Fruit fly (Drosophila melanogaster): Measurements from ENCODE around the gene nod.

The nod gene

DNA sequence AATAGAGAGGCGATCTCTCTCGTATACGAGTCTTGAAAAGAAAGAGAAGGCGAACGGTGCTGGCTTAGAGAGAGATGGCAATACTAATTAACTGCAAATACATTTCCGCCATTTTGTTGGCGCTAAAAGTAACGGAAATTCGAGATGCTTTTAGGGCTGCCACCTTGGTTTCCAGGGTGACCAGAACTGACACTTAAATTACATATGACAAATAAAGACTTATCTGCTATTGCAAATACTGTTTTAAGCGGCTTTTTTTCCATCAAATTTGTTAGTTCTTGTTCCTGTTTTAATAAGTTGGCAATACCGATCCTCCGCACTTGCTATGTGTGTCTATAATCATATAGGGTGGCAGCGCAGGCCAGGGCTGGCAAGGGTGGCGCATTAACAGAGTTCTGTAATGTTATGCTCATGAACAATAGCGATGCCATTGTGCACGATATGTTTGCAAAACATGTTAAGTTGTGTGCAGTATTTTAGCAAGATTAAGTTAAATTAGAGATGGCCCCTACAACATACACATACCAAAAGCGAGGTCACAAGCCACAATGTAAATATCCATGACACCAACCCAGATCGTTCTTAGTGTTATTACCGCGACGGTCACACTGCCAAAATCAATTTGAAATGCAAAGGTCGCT is at the start of gene nod:
nod (plus strand) TSS at position 573 of the 641 bp plus-strand sequence.
- TF ChIP-seq CTCF (optimal IDR thresholded peaks at IDR 0.05) = peak; percentile 62
- TF ChIP-seq CG8478 (optimal IDR thresholded peaks at IDR 0.05) = no peak

dm6 chrX:11531245-11531644 is 49.3 kb upstream of the nod start:
- TF ChIP-seq CTCF (optimal IDR thresholded peaks at IDR 0.05) (no peak), CG8478 (optimal IDR thresholded peaks at IDR 0.05) (no peak)

DNA sequence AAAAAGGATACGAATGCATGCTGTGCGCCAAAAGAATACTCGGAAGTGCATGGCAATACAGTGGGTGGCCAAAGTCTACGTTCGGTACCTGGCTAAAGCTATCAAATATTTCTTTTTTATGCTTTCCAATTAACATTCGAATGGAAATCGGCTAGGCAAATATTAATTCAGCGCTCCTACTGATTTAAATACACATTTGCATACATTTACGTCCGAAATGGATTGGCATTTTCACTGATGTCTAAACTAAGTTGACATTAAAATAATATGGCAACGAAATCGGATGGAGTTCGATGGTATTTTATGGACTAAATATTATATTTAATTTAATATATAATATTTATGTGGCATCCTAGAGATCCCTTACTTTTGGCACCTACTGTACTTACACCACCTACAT is 38.1 kb upstream of the nod start:
- no peak for TF ChIP-seq CTCF (optimal IDR thresholded peaks at IDR 0.05)
- TF ChIP-seq CG8478 (optimal IDR thresholded peaks at IDR 0.05) = no peak

DNA sequence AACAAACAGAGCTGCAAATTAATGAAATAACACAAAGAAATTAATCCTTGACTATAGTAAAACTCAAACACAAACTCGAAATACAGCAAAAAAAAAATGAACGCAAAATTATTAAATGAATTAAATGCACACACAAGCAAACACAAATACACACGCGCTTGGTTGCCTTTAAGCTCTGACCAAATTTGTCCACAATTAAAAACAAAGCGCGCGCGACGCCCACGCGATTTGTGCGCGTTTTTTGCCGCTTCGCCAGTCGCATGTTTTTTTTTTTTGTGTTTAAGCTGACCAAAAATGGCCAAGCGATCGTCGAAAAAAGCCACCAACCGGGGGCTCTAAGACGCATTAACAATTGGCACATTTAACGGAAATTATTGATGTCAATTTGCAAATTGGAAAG is 37.3 kb upstream of the nod start:
- TF ChIP-seq CG8478 (optimal IDR thresholded peaks at IDR 0.05) (no peak), CTCF (optimal IDR thresholded peaks at IDR 0.05) (no peak)

- TF ChIP-seq CTCF (optimal IDR thresholded peaks at IDR 0.05) = no peak
- TF ChIP-seq CG8478 (optimal IDR thresholded peaks at IDR 0.05) = no peak
These were observed 36.2 kb upstream of the nod start for dm6 chrX:11544110-11544950.

- TF ChIP-seq CTCF (optimal IDR thresholded peaks at IDR 0.05) (no peak), CG8478 (optimal IDR thresholded peaks at IDR 0.05) (no peak)
These were observed 35.6 kb upstream of the nod start for dm6 chrX:11544951-11545426.

DNA sequence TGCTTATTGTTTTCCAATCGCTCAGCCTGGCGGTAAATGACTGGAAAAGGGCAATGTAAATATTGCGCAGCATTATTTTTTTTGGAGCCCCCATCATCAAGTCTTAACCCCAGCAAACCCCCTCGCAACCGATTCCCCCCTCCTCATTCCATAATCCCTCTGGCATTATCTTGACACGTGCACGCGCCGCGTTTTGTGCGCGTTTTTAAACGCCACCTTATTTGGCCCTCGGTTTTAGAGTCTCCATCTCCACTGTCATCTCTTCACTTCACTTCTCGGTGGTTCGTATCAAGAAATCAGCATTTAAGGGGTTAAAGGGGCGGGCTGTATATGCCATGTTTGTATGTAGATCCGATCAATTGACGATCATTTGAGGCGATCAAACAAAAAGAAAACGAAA is 33.6 kb upstream of the nod start:
- TF ChIP-seq CG8478 (optimal IDR thresholded peaks at IDR 0.05) = no peak

DNA sequence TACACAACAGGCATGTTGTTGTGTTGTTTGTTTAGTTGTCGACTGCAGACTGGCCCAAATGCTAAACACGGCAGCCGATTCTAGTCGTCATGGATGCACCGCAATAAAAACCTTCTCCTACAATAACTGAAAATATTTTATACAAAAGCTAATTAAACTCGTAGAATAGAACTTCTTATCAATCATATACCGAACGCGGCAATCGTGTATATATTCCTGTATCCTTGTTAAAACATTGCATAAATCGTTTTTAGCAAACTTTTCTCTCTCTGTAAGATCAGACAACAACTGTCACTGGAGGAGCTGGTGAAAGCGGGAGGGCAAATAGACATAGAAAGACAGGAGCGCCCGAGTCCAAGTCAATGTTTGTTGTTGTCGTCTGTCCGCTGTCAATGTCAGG is 31.9 kb upstream of the nod start:
- TF ChIP-seq CTCF (optimal IDR thresholded peaks at IDR 0.05) = no peak
- TF ChIP-seq CG8478 (optimal IDR thresholded peaks at IDR 0.05) = no peak

- TF ChIP-seq CTCF (optimal IDR thresholded peaks at IDR 0.05) = no peak
- TF ChIP-seq CG8478 (optimal IDR thresholded peaks at IDR 0.05) = no peak
These were observed 30.5 kb upstream of the nod start for dm6 chrX:11550078-11550477.

DNA sequence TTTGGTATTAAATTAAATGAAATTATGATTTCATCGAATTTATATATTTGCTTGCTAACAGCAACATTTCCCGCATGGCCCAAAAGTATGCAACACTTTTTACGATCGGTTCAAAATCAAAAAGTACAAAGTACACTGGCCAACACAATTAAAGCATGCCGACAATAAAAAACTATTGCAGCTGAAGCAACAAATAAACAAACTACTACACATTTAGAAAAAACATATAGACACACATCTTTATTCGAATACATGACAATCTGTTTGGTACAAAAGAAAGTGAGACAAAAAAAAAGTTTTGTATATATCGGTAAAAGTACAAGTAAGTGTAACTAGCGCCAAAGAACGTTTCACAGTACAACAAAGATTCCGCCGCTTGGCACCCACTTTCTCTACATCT is 25.5 kb upstream of the nod start:
- TF ChIP-seq CG8478 (optimal IDR thresholded peaks at IDR 0.05) = no peak
- TF ChIP-seq CTCF (optimal IDR thresholded peaks at IDR 0.05) = no peak

dm6 chrX:11556774-11557173 is 23.8 kb upstream of the nod start:
- no peak for TF ChIP-seq CTCF (optimal IDR thresholded peaks at IDR 0.05)
- no peak for TF ChIP-seq CG8478 (optimal IDR thresholded peaks at IDR 0.05)

DNA sequence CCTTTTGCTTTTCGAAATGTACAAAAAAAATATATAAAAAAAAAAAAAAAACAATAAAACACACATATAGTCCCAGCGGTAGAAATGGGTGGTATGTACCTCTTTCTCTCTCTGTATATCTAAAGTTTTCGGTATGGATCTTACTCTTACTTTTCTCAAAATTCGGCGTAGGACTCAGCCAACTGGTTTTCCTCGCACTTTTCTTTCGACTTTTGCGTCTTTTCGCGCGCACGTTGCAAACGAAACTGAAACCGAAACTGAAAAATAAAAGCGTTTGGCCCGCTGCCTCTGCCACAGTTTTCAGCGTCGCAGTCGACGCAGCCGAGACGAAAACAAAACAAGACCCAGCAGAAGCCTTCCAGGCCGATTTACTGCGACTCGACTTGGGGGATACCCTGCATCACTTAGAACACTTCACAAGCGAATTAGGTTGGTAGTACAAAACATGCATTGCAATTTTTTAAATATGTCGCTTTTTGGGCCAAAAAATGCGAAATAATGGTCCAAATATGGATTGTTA is 22.1 kb upstream of the nod start, which contains the start of gene CG1572:
CG1572 (minus strand) TSS at position 266 of the 520 bp plus-strand sequence.
- no peak for TF ChIP-seq CG8478 (optimal IDR thresholded peaks at IDR 0.05)
- TF ChIP-seq CTCF (optimal IDR thresholded peaks at IDR 0.05) = no peak

- TF ChIP-seq CTCF (optimal IDR thresholded peaks at IDR 0.05) (no peak), CG8478 (optimal IDR thresholded peaks at IDR 0.05) (no peak)
These were observed 20.5 kb upstream of the nod start for dm6 chrX:11559728-11560724.

DNA sequence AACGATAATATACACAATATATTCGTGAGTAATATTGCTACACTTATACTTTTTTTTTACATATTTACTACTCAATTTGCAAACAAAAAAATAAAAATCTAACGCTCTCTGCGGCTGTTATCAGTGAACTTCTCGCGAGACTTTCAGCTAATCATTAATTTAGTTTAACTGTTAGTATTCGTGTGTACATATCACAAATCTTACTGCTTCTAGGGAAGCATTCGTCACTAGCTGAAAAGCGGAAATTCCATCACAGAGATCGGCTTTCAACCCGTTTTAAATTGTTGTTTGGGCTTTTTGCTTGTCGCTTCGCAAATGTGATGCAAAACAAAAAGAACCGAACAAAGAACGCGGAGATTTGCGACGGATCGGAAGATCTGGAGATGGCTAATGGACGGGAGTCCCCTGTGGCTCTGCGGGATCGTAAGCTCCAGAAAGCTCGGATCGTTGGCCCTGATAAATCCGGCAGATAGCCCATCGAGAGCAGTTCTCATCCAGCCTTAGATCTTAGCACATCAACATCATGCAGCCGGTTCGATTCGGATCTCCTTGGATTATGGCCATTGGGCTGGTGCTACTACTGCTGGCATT is 19.0 kb upstream of the nod start, which contains the start of gene PGRP-SA:
PGRP-SA (plus strand) TSS at position 194 of the 591 bp plus-strand sequence.
- TF ChIP-seq CTCF (optimal IDR thresholded peaks at IDR 0.05) = no peak
- no peak for TF ChIP-seq CG8478 (optimal IDR thresholded peaks at IDR 0.05)

Data from S2 (cell line).